Worm (Caenorhabditis elegans) whole organism, L1 larva: ENCODE data around the gene alh-1.
"Not testable (repeated sequence)": the region's sequence is repeated elsewhere in the genome, so short reads cannot be mapped to it uniquely, and the experiment has no call there.

Experiments used
- ama-1 ChIP-seq: fragments of 150-350 bp; optimal IDR thresholded peaks from 2 replicates; lab custom pipeline; 2014
- dpl-1 ChIP-seq, 3 experiments: fragments of 150-350 bp in 2 of 3; sonication (generic microtip) in 1 of 3; optimal IDR thresholded peaks; 2 replicates each; lab custom pipeline; 2014 to 2017; ENCODE audit warnings: missing biosample characterization in 3 of 3, missing genetic modification characterization in 3 of 3, missing genetic modification reagents in 3 of 3
- elt-2 ChIP-seq: sonication (generic microtip); optimal IDR thresholded peaks from 2 replicates; lab custom pipeline; 2016; ENCODE audit warnings: missing genetic modification characterization, mild to moderate bottlenecking, inconsistent platforms, missing compliant biosample characterization, missing genetic modification reagents
- grh-1 ChIP-seq: fragments of 200-800 bp; sonication (Bioruptor generic); IDR thresholded peaks from 2 replicates; pipeline ENCODE4 v1.3.6; 2022; ENCODE audit warnings: missing genetic modification reagents, missing genetic modification characterization, missing compliant biosample characterization
- jun-1 ChIP-seq: fragments of 150-350 bp; optimal IDR thresholded peaks from 2 replicates; lab custom pipeline; 2014; ENCODE audit warnings: missing biosample characterization, missing genetic modification reagents, missing genetic modification characterization
- lsy-2 ChIP-seq, 2 experiments: fragments of 150-350 bp; optimal IDR thresholded peaks; 2 replicates each; lab custom pipeline; 2014; ENCODE audit warnings: missing biosample characterization in 2 of 2, missing genetic modification characterization in 2 of 2
- nhr-11 ChIP-seq: fragments of 150-350 bp; optimal IDR thresholded peaks from 2 replicates; lab custom pipeline; 2014; ENCODE audit warnings: missing biosample characterization, missing genetic modification characterization
- nhr-28 ChIP-seq: fragments of 150-350 bp; optimal IDR thresholded peaks from 2 replicates; lab custom pipeline; 2014; ENCODE audit warnings: missing biosample characterization, missing genetic modification characterization
- nhr-77 ChIP-seq: fragments of 150-350 bp; optimal IDR thresholded peaks from 2 replicates; lab custom pipeline; 2014; ENCODE audit warnings: missing biosample characterization, missing genetic modification characterization
- sptf-1 ChIP-seq: fragments of 150-350 bp; optimal IDR thresholded peaks from 2 replicates; lab custom pipeline; 2014; ENCODE audit warnings: missing biosample characterization, missing genetic modification characterization
- unc-130 ChIP-seq: fragments of 150-350 bp; optimal IDR thresholded peaks from 2 replicates; lab custom pipeline; 2017; ENCODE audit warnings: missing biosample characterization, missing genetic modification characterization, inconsistent platforms
- unc-98 ChIP-seq: fragments of 200-800 bp; sonication (Bioruptor generic); IDR thresholded peaks from 2 replicates; pipeline ENCODE4 v1.3.6; 2022; ENCODE audit warnings: missing genetic modification characterization, missing compliant biosample characterization
- ztf-11 ChIP-seq, 2 experiments: sonication (generic microtip); optimal IDR thresholded peaks; 2 replicates each; lab custom pipeline; 2016 to 2017; ENCODE audit warnings: missing genetic modification characterization in 2 of 2, missing biosample characterization in 1 of 2, missing compliant biosample characterization in 1 of 2

DNA sequence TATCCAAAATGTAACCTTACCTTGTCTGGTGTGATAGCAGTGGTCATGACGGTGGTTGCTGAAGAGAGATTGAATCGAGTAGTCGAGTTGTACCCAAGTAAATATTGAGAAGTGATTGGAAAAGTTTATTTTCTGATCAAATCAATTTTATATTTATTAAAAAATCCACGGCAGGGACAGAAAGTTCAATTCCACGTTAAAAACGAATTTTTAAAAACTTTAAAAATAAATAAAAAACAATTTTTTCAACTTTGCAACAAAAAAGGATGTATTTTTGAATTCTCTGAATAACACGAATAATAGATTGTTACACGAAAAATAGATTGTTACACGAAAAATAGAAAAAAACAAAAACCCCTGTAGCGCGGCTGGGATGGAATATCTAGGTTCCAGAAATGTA, 21.9 kb upstream of the alh-1 start, which contains the start of gene C45G9.9:
- not testable (repeated sequence) for TF ChIP-seq dpl-1 (GFP tag; optimal IDR thresholded peaks at IDR 0.05; lab: Kevin White, UChicago); jun-1; grh-1 (GFP tag; lab: Robert Waterston, UW); sptf-1 (tag; lab: Kevin White, UChicago); unc-130 (tag; lab: Kevin White, UChicago); elt-2 (tag; lab: Kevin White, UChicago); nhr-77 (tag; lab: Kevin White, UChicago); ztf-11 (tag; optimal IDR thresholded peaks at IDR 0.05; lab: Kevin White, UChicago); lsy-2 (tag; optimal IDR thresholded peaks at IDR 0.05; lab: Kevin White, UChicago); nhr-11; ama-1 (lab: Kevin White, UChicago); nhr-28 (tag; lab: Kevin White, UChicago); unc-98
